Worm (Caenorhabditis elegans): ENCODE measurements around the gene C39H7.4.

ce11 chrIV:5662073-5662472 is 47.7 kb upstream of the C39H7.4 start:
- TF ChIP-seq fkh-10 (GFP tag; optimal IDR thresholded peaks at IDR 0.05) (no peak), elt-1 (tag; optimal IDR thresholded peaks at IDR 0.05) (no peak), pqm-1 (tag; optimal IDR thresholded peaks at IDR 0.05) (no peak), pha-4 (tag; optimal IDR thresholded peaks at IDR 0.05) (no peak), unc-39 (tag; optimal IDR thresholded peaks at IDR 0.05) (no peak), ZK546.5 (tag; optimal IDR thresholded peaks at IDR 0.05) (no peak), ceh-82 (tag; optimal IDR thresholded peaks at IDR 0.05) (no peak), nhr-11 (tag; optimal IDR thresholded peaks at IDR 0.05) (no peak), nhr-67 (tag; optimal IDR thresholded peaks at IDR 0.05) (no peak), snpc-4 (tag; optimal IDR thresholded peaks at IDR 0.05) (no peak), jun-1 (tag; optimal IDR thresholded peaks at IDR 0.05) (no peak), tbx-2 (tag; optimal IDR thresholded peaks at IDR 0.05) (no peak)
